Fruit fly (Drosophila melanogaster) whole organism, embryonic: ENCODE results near the gene Spn100A.

Source experiments
- Adf1 ChIP-seq: fragments of 200-800 bp; sonication (Bioruptor generic); IDR thresholded peaks from 2 replicates; pipeline ENCODE4 v1.3.6; 2022; ENCODE audit warnings: missing biosample characterization, missing genetic modification characterization
- B-H1 ChIP-seq: fragments of 200-800 bp; sonication (Bioruptor generic); IDR thresholded peaks from 3 replicates; pipeline ENCODE4 v1.3.6; 2022; ENCODE audit warnings: missing biosample characterization, missing genetic modification characterization
- Bdp1 ChIP-seq: fragments of 200-800 bp; sonication (Bioruptor generic); optimal IDR thresholded peaks from 3 replicates; lab custom pipeline; 2016; ENCODE audit warnings: missing biosample characterization, missing genetic modification characterization
- CG12071 ChIP-seq: fragments of 200-800 bp; sonication (Bioruptor generic); optimal IDR thresholded peaks from 3 replicates; lab custom pipeline; 2018; ENCODE audit warnings: missing biosample characterization, mild to moderate bottlenecking, missing genetic modification characterization
- CG12744 ChIP-seq: fragments of 200-800 bp; sonication (Bioruptor generic); optimal IDR thresholded peaks from 2 replicates; lab custom pipeline; 2016; ENCODE audit warnings: missing biosample characterization, missing genetic modification characterization
- CG12942 ChIP-seq: fragments of 200-800 bp; sonication (Bioruptor generic); optimal IDR thresholded peaks from 3 replicates; lab custom pipeline; 2016; ENCODE audit warnings: missing biosample characterization, missing genetic modification characterization
- CG15073 ChIP-seq: fragments of 200-800 bp; sonication (Bioruptor generic); optimal IDR thresholded peaks from 2 replicates; lab custom pipeline; 2016; ENCODE audit warnings: missing biosample characterization, missing genetic modification characterization
- CG15269 ChIP-seq: fragments of 200-800 bp; sonication (Bioruptor generic); optimal IDR thresholded peaks from 2 replicates; lab custom pipeline; 2018; ENCODE audit warnings: missing biosample characterization, mild to moderate bottlenecking, missing genetic modification characterization, moderate library complexity
- CG15601 ChIP-seq: fragments of 200-800 bp; sonication (Bioruptor generic); optimal IDR thresholded peaks from 3 replicates; lab custom pipeline; 2019; ENCODE audit warnings: missing biosample characterization, mild to moderate bottlenecking, missing genetic modification characterization, moderate library complexity
- CG18262 ChIP-seq: fragments of 200-800 bp; optimal IDR thresholded peaks from 3 replicates; lab custom pipeline; 2019; ENCODE audit warnings: missing biosample characterization, mild to moderate bottlenecking, missing genetic modification characterization, moderate library complexity
- CG1832 ChIP-seq: fragments of 200-800 bp; sonication (Bioruptor generic); optimal IDR thresholded peaks from 2 replicates; lab custom pipeline; 2017; ENCODE audit warnings: missing biosample characterization, mild to moderate bottlenecking, missing genetic modification characterization, inconsistent platforms
- CG2678 ChIP-seq: fragments of 200-800 bp; sonication (Bioruptor generic); optimal IDR thresholded peaks from 3 replicates; lab custom pipeline; 2019; ENCODE audit warnings: missing biosample characterization, mild to moderate bottlenecking, missing genetic modification characterization, moderate library complexity
- CG2712 ChIP-seq: fragments of 200-800 bp; optimal IDR thresholded peaks from 3 replicates; lab custom pipeline; 2019; ENCODE audit warnings: missing biosample characterization, mild to moderate bottlenecking, missing genetic modification characterization, moderate library complexity
- CG30403 ChIP-seq: fragments of 200-800 bp; sonication (Bioruptor generic); optimal IDR thresholded peaks from 3 replicates; lab custom pipeline; 2016; ENCODE audit warnings: missing biosample characterization, missing genetic modification characterization
- CG32772 ChIP-seq: fragments of 200-800 bp; sonication (Bioruptor generic); IDR thresholded peaks from 2 replicates; pipeline ENCODE4 v1.3.6; 2022; ENCODE audit warnings: missing biosample characterization, missing genetic modification characterization
- CG4854 ChIP-seq: fragments of 200-800 bp; sonication (Bioruptor generic); optimal IDR thresholded peaks from 2 replicates; lab custom pipeline; 2016; ENCODE audit warnings: missing biosample characterization, missing genetic modification characterization, inconsistent platforms
- CG7357 ChIP-seq: fragments of 200-800 bp; sonication (Bioruptor generic); IDR thresholded peaks from 3 replicates; pipeline ENCODE4 v1.3.6; 2022; ENCODE audit warnings: missing biosample characterization, missing genetic modification characterization
- CG7963 ChIP-seq: fragments of 200-800 bp; sonication (Bioruptor generic); IDR thresholded peaks from 3 replicates; pipeline ENCODE4 v1.3.6; 2022; ENCODE audit warnings: missing biosample characterization, missing genetic modification characterization; ENCODE audit not compliant: partially characterized antibody
- CG8388 ChIP-seq: fragments of 200-800 bp; sonication (Bioruptor generic); optimal IDR thresholded peaks from 2 replicates; lab custom pipeline; 2019; ENCODE audit warnings: missing biosample characterization, mild to moderate bottlenecking, missing genetic modification characterization, moderate library complexity
- CG8478 ChIP-seq: fragments of >200 bp; optimal IDR thresholded peaks from 2 replicates; lab custom pipeline; 2018
- CG9817 ChIP-seq: fragments of 200-800 bp; sonication (Bioruptor generic); optimal IDR thresholded peaks from 2 replicates; lab custom pipeline; 2018; ENCODE audit warnings: missing biosample characterization, mild to moderate bottlenecking, missing genetic modification characterization, moderate library complexity
- D19B ChIP-seq: fragments of 200-800 bp; sonication (Bioruptor generic); optimal IDR thresholded peaks from 2 replicates; lab custom pipeline; 2017; ENCODE audit warnings: missing biosample characterization, mild to moderate bottlenecking, missing genetic modification characterization
- Dll ChIP-seq: fragments of 200-800 bp; sonication (Bioruptor generic); IDR thresholded peaks from 4 replicates; pipeline ENCODE4 v1.3.6; 2022; ENCODE audit warnings: missing biosample characterization, missing genetic modification characterization; ENCODE audit not compliant: partially characterized antibody
- Doc2 ChIP-seq: fragments of 200-800 bp; sonication (Bioruptor generic); IDR thresholded peaks from 2 replicates; pipeline ENCODE4 v1.3.6; 2022; ENCODE audit warnings: missing biosample characterization, missing genetic modification characterization
- Gsc ChIP-seq: fragments of 200-800 bp; sonication (Bioruptor generic); IDR thresholded peaks from 2 replicates; pipeline ENCODE4 v1.3.6; 2022; ENCODE audit warnings: missing biosample characterization, missing genetic modification characterization
- H2.0 ChIP-seq: fragments of 200-800 bp; sonication (Bioruptor generic); IDR thresholded peaks from 2 replicates; pipeline ENCODE4 v1.3.6; 2022; ENCODE audit warnings: missing biosample characterization, missing genetic modification characterization
- Hr51 ChIP-seq, 2 experiments: fragments of 200-800 bp; sonication (Bioruptor generic); optimal IDR thresholded peaks; 2 replicates in 1 of 2; 3 replicates in 1 of 2; lab custom pipeline; 2016 to 2018; ENCODE audit warnings: missing biosample characterization in 2 of 2, missing genetic modification characterization in 2 of 2, mild to moderate bottlenecking in 1 of 2, moderate library complexity in 1 of 2
- Lpt ChIP-seq: fragments of >200 bp; optimal IDR thresholded peaks from 2 replicates; lab custom pipeline; 2018; ENCODE audit warnings: missing biosample characterization, missing genetic modification characterization
- MBD-R2 ChIP-seq: fragments of 200-800 bp; sonication (Bioruptor generic); IDR thresholded peaks from 2 replicates; pipeline ENCODE4 v1.3.6; 2022; ENCODE audit warnings: missing biosample characterization, missing genetic modification characterization
- MTF-1 ChIP-seq: fragments of 200-800 bp; sonication (Bioruptor generic); optimal IDR thresholded peaks from 2 replicates; lab custom pipeline; 2018; ENCODE audit warnings: missing biosample characterization, mild to moderate bottlenecking, missing genetic modification characterization, borderline replicate concordance
- Oaz ChIP-seq: fragments of 200-800 bp; sonication (Bioruptor generic); IDR thresholded peaks from 2 replicates; pipeline ENCODE4 v1.3.6; 2022; ENCODE audit warnings: missing biosample characterization, missing genetic modification characterization
- Rfx ChIP-seq: fragments of 200-800 bp; sonication (Bioruptor generic); IDR thresholded peaks from 2 replicates; pipeline ENCODE4 v1.3.6; 2022; ENCODE audit warnings: missing biosample characterization, missing genetic modification characterization
- Tbp ChIP-seq: fragments of >200 bp; optimal IDR thresholded peaks from 2 replicates; lab custom pipeline; 2018; ENCODE audit warnings: missing biosample characterization, missing genetic modification characterization
- Xrp1 ChIP-seq: fragments of 200-800 bp; sonication (Bioruptor generic); IDR thresholded peaks from 2 replicates; pipeline ENCODE4 v1.3.6; 2022; ENCODE audit warnings: missing biosample characterization, missing genetic modification characterization
- ase ChIP-seq: fragments of 200-800 bp; sonication (Bioruptor generic); IDR thresholded peaks from 3 replicates; pipeline ENCODE4 v1.3.6; 2022; ENCODE audit warnings: missing biosample characterization, missing genetic modification characterization
- ash1 ChIP-seq: fragments of 200-800 bp; sonication (Bioruptor generic); optimal IDR thresholded peaks from 2 replicates; lab custom pipeline; 2018; ENCODE audit warnings: missing biosample characterization, mild to moderate bottlenecking, missing genetic modification characterization
- chif ChIP-seq, 2 experiments: fragments of 200-800 bp; sonication (Bioruptor generic); optimal IDR thresholded peaks; 3 replicates each; lab custom pipeline; 2016; ENCODE audit warnings: missing biosample characterization in 2 of 2, missing genetic modification characterization in 2 of 2
- ci ChIP-seq: fragments of 200-800 bp; sonication (Bioruptor generic); IDR thresholded peaks from 3 replicates; pipeline ENCODE4 v1.3.6; 2022; ENCODE audit warnings: missing biosample characterization, missing genetic modification characterization
- dmrt11E ChIP-seq: fragments of 200-800 bp; sonication (Bioruptor generic); optimal IDR thresholded peaks from 3 replicates; lab custom pipeline; 2018; ENCODE audit warnings: missing biosample characterization, mild to moderate bottlenecking, missing genetic modification characterization, moderate library complexity
- dmrt99B ChIP-seq: fragments of 200-800 bp; sonication (Bioruptor generic); optimal IDR thresholded peaks from 2 replicates; lab custom pipeline; 2018; ENCODE audit warnings: missing biosample characterization, mild to moderate bottlenecking, missing genetic modification characterization, moderate library complexity
- hbn ChIP-seq: fragments of 200-800 bp; sonication (Bioruptor generic); IDR thresholded peaks from 2 replicates; pipeline ENCODE4 v1.3.6; 2022; ENCODE audit warnings: missing biosample characterization, missing genetic modification characterization; ENCODE audit not compliant: partially characterized antibody
- hkb ChIP-seq, 2 experiments: fragments of 200-800 bp in 1 of 2; fragments of >200 bp in 1 of 2; sonication (Bioruptor generic) in 1 of 2; IDR thresholded peaks in 1 of 2; optimal IDR thresholded peaks in 1 of 2; 2 replicates each; pipeline versions ENCODE4 v1.3.6 to Lab custom; 2017 to 2022; ENCODE audit warnings: missing biosample characterization in 1 of 2, missing genetic modification characterization in 1 of 2
- ind ChIP-seq: fragments of 200-800 bp; sonication (Bioruptor generic); optimal IDR thresholded peaks from 3 replicates; lab custom pipeline; 2016; ENCODE audit warnings: missing biosample characterization, missing genetic modification characterization
- jumu ChIP-seq: fragments of 200-800 bp; sonication (Bioruptor generic); optimal IDR thresholded peaks from 3 replicates; lab custom pipeline; 2016; ENCODE audit warnings: missing biosample characterization, missing genetic modification characterization
- lmd ChIP-seq: fragments of 200-800 bp; sonication (Bioruptor generic); IDR thresholded peaks from 2 replicates; pipeline ENCODE4 v1.3.6; 2022; ENCODE audit warnings: missing biosample characterization, missing genetic modification characterization
- nerfin-1 ChIP-seq: fragments of 200-800 bp; sonication (Bioruptor generic); optimal IDR thresholded peaks from 3 replicates; lab custom pipeline; 2019; ENCODE audit warnings: missing biosample characterization, mild to moderate bottlenecking, missing genetic modification characterization, moderate library complexity
- oc ChIP-seq: fragments of 200-800 bp; sonication (Bioruptor generic); optimal IDR thresholded peaks from 2 replicates; lab custom pipeline; 2018; ENCODE audit warnings: missing biosample characterization, mild to moderate bottlenecking, missing genetic modification characterization, moderate library complexity
- pita ChIP-seq: fragments of 200-800 bp; sonication (Bioruptor generic); optimal IDR thresholded peaks from 2 replicates; lab custom pipeline; 2017; ENCODE audit warnings: missing biosample characterization, mild to moderate bottlenecking, missing genetic modification characterization
- sens-2 ChIP-seq: fragments of 200-800 bp; sonication (Bioruptor generic); IDR thresholded peaks from 2 replicates; pipeline ENCODE4 v1.3.6; 2022; ENCODE audit warnings: missing biosample characterization, missing genetic modification characterization
- tgo ChIP-seq: fragments of 200-800 bp; sonication (Bioruptor generic); IDR thresholded peaks from 3 replicates; pipeline ENCODE4 v1.3.6; 2022; ENCODE audit warnings: missing biosample characterization, missing genetic modification characterization

The Spn100A gene

DNA sequence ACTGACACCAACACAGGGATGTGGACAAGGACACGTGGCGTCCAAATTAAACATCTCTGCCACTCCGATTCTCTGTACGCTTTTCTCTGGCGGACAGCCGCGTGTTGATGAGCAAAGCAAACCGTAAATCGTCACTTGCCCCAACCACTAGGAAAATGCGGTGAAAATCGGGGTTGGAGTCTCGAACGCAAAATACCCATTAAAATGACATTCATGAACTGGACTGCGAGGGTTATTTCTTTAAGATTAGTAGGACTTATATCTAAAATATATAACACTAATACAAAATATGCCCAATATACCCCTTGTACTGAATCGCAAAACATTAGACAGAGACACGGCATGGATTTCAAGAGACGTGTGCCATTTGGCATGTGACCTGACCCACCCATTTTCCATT is 28.0 kb downstream of the Spn100A start (continued):
- TF ChIP-seq sens-2 (0 out of 2 replicates have a peak, but pooled peaks have one; percentile 15), CG12744 (GFP tag; lab: Kevin White, UChicago) (no peak), CG15073 (GFP tag; lab: Kevin White, UChicago) (no peak), Adf1 (GFP tag; lab: Robert Waterston, UW) (no peak), Tbp (GFP tag; lab: Kevin White, UChicago) (no peak), hbn (GFP tag; lab: Robert Waterston, UW) (no peak), CG4854 (no peak), CG7963 (no peak), ase (GFP tag; lab: Robert Waterston, UW) (0 out of 3 replicates have a peak, but pooled peaks have one; percentile 42), CG12942 (GFP tag; lab: Kevin White, UChicago) (no peak), dmrt99B (tag; lab: Kevin White, UChicago) (peak; percentile 48), Oaz (GFP tag; lab: Robert Waterston, UW) (0 out of 2 replicates have a peak, but pooled peaks have one; percentile 24), D19B (peak; percentile 73), CG18262 (tag; lab: Kevin White, UChicago) (peak; percentile 42), Dll (no peak), CG7357 (GFP tag; lab: Robert Waterston, UW) (no peak), CG2678 (tag; lab: Kevin White, UChicago) (peak; percentile 33), jumu (GFP tag; lab: Kevin White, UChicago) (no peak), CG15601 (tag; lab: Kevin White, UChicago) (peak; percentile 15), CG30403 (peak; percentile 14), CG1832 (no peak), Doc2 (GFP tag; lab: Robert Waterston, UW) (no peak), Lpt (GFP tag; lab: Kevin White, UChicago) (no peak), ind (GFP tag; lab: Kevin White, UChicago) (peak; percentile 3), CG32772 (GFP tag; lab: Robert Waterston, UW) (peak; percentile 61; the same call in 1 of the 2 replicates), ash1 (no peak), Rfx (0 out of 2 replicates have a peak, but pooled peaks have one; percentile 31), H2.0 (peak; percentile 54), CG8388 (GFP tag; lab: Kevin White, UChicago) (peak; percentile 4), Bdp1 (no peak), hkb (optimal IDR thresholded peaks at IDR 0.05; lab: Kevin White, UChicago) (no peak), hkb (GFP tag; IDR thresholded peaks at IDR 0.05; lab: Robert Waterston, UW) (peak; percentile 51; the same call in 1 of the 2 replicates), Xrp1 (GFP tag; lab: Robert Waterston, UW) (peak; percentile 65), CG15269 (tag; lab: Kevin White, UChicago) (peak; percentile 1), nerfin-1 (tag; lab: Kevin White, UChicago) (peak; percentile 32), ci (GFP tag; lab: Robert Waterston, UW) (peak; percentile 75; the same call in 2 of the 3 replicates), Gsc (GFP tag; lab: Robert Waterston, UW) (no peak), dmrt11E (peak; percentile 46), Hr51 (GFP tag; optimal IDR thresholded peaks at IDR 0.05; lab: Kevin White, UChicago) (peak in 1 of 2 experiments; percentile 42), CG9817 (no peak), pita (GFP tag; lab: Kevin White, UChicago) (no peak), chif (GFP tag; optimal IDR thresholded peaks at IDR 0.05; lab: Kevin White, UChicago) (peak in 1 of 2 experiments; percentile 21), CG2712 (tag; lab: Kevin White, UChicago) (peak; percentile 53), lmd (GFP tag; lab: Robert Waterston, UW) (peak; percentile 13; the same call in 1 of the 2 replicates), CG8478 (lab: Kevin White, UChicago) (no peak), MTF-1 (no peak), CG12071 (GFP tag; lab: Kevin White, UChicago) (no peak), tgo (peak; percentile 37; the same call in 1 of the 3 replicates), MBD-R2 (GFP tag; lab: Robert Waterston, UW) (no peak), B-H1 (0 out of 3 replicates have a peak, but pooled peaks have one; percentile 13), oc (tag; lab: Kevin White, UChicago) (peak; percentile 45)
